Fruit fly (Drosophila melanogaster): ENCODE data around the gene CG18130.

DNA sequence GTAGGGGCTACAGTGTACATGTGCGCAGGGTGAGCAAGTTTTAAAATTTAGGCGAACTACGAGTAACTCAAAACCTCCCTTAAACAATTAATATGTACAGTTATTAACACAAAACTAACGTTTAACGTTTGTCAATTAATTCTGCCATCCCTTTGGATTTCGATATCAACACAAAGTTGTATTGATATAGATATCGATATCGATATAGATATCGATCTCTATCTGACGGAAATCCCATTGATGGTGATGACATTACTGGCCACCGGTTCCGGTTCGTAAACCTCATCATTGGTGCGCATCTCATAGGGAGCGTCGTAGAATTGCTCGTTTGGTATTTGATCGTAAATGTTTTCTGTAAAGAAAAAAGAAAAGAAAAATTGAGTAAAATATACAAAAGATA lies 711 bp upstream of the CG18130 start:
- TF ChIP-seq insv (optimal IDR thresholded peaks at IDR 0.05) = no peak
- TF ChIP-seq psq (optimal IDR thresholded peaks at IDR 0.05) = no peak
- TF ChIP-seq Myc (optimal IDR thresholded peaks at IDR 0.05) = no peak

Measured in Kc167 (cell line).